Fruit fly (Drosophila melanogaster) whole organism, embryonic: ENCODE data around the gene CG14647.

ENCODE experiments used
- Abd-B ChIP-seq: fragments of 200-800 bp; sonication (Bioruptor generic); optimal IDR thresholded peaks from 2 replicates; lab custom pipeline; 2018; ENCODE audit warnings: missing biosample characterization, mild to moderate bottlenecking, missing genetic modification characterization, moderate library complexity
- Aef1 ChIP-seq: fragments of 200-800 bp; sonication (Bioruptor generic); IDR thresholded peaks from 3 replicates; pipeline ENCODE4 v1.3.6; 2022; ENCODE audit warnings: missing biosample characterization, missing genetic modification characterization
- Antp ChIP-seq: fragments of 200-800 bp; sonication (Bioruptor generic); optimal IDR thresholded peaks from 3 replicates; lab custom pipeline; 2016; ENCODE audit warnings: missing biosample characterization, missing genetic modification characterization
- Awh ChIP-seq: fragments of 200-800 bp; sonication (Bioruptor generic); IDR thresholded peaks from 2 replicates; pipeline ENCODE4, ENCODE4 v1.3.6; 2022; ENCODE audit warnings: missing biosample characterization, missing genetic modification characterization
- B-H1 ChIP-seq: fragments of 200-800 bp; sonication (Bioruptor generic); IDR thresholded peaks from 3 replicates; pipeline ENCODE4 v1.3.6; 2022; ENCODE audit warnings: missing biosample characterization, missing genetic modification characterization
- CG1024 ChIP-seq: fragments of 200-800 bp; sonication (Bioruptor generic); IDR thresholded peaks from 2 replicates; pipeline ENCODE4 v1.3.6; 2022; ENCODE audit warnings: missing biosample characterization, missing genetic modification characterization
- CG10274 ChIP-seq: fragments of 200-800 bp; sonication (Bioruptor generic); optimal IDR thresholded peaks from 3 replicates; lab custom pipeline; 2017; ENCODE audit warnings: missing biosample characterization, mild to moderate bottlenecking, missing genetic modification characterization
- CG11085 ChIP-seq: fragments of 200-800 bp; sonication (Bioruptor generic); IDR thresholded peaks from 2 replicates; pipeline ENCODE4 v1.3.6; 2022; ENCODE audit warnings: missing biosample characterization, missing genetic modification characterization
- CG12236 ChIP-seq: fragments of 200-800 bp; sonication (Bioruptor generic); optimal IDR thresholded peaks from 2 replicates; lab custom pipeline; 2016; ENCODE audit warnings: missing biosample characterization, missing genetic modification characterization
- CG14667 ChIP-seq: fragments of 200-800 bp; sonication (Bioruptor generic); IDR thresholded peaks from 2 replicates; pipeline ENCODE4 v1.3.6; 2022; ENCODE audit warnings: missing biosample characterization, missing genetic modification characterization
- CG14965 ChIP-seq: fragments of 200-800 bp; sonication (Bioruptor generic); optimal IDR thresholded peaks from 2 replicates; lab custom pipeline; 2016; ENCODE audit warnings: missing biosample characterization, missing genetic modification characterization, borderline replicate concordance
- CG17328 ChIP-seq: fragments of 200-800 bp; sonication (Bioruptor generic); IDR thresholded peaks from 2 replicates; pipeline ENCODE4 v1.3.6; 2022; ENCODE audit warnings: missing biosample characterization, missing genetic modification characterization
- CG17612 ChIP-seq: fragments of 200-800 bp; sonication (Bioruptor generic); IDR thresholded peaks from 2 replicates; pipeline ENCODE4 v1.3.6; 2022; ENCODE audit warnings: missing biosample characterization, missing genetic modification characterization
- CG17829 ChIP-seq: fragments of 200-800 bp; optimal IDR thresholded peaks from 2 replicates; lab custom pipeline; 2019; ENCODE audit warnings: missing biosample characterization, mild to moderate bottlenecking, missing genetic modification characterization, moderate library complexity
- CG33213 ChIP-seq: fragments of 200-800 bp; sonication (Bioruptor generic); optimal IDR thresholded peaks from 3 replicates; lab custom pipeline; 2016; ENCODE audit warnings: missing biosample characterization, missing genetic modification characterization
- CG34376 ChIP-seq: fragments of 200-800 bp; sonication (Bioruptor generic); optimal IDR thresholded peaks from 2 replicates; lab custom pipeline; 2018; ENCODE audit warnings: missing biosample characterization, mild to moderate bottlenecking, missing genetic modification characterization
- CG3838 ChIP-seq: fragments of 200-800 bp; sonication (Bioruptor generic); optimal IDR thresholded peaks from 3 replicates; lab custom pipeline; 2016; ENCODE audit warnings: missing biosample characterization, missing genetic modification characterization
- CG4328 ChIP-seq: fragments of 200-800 bp; sonication (Bioruptor generic); optimal IDR thresholded peaks from 3 replicates; lab custom pipeline; 2017; ENCODE audit warnings: missing biosample characterization, missing genetic modification reagents, missing genetic modification characterization
- CG6254 ChIP-seq: fragments of 200-800 bp; sonication (Bioruptor generic); optimal IDR thresholded peaks from 3 replicates; lab custom pipeline; 2017; ENCODE audit warnings: mild to moderate bottlenecking, missing biosample characterization, missing genetic modification reagents, missing genetic modification characterization
- CG6854 ChIP-seq: fragments of 200-800 bp; sonication (Bioruptor generic); optimal IDR thresholded peaks from 3 replicates; lab custom pipeline; 2017; ENCODE audit warnings: missing biosample characterization, mild to moderate bottlenecking, missing genetic modification characterization
- CG7271 ChIP-seq: fragments of 200-800 bp; sonication (Bioruptor generic); optimal IDR thresholded peaks from 2 replicates; lab custom pipeline; 2018; ENCODE audit warnings: missing biosample characterization, mild to moderate bottlenecking, missing genetic modification characterization, moderate library complexity
- CG9215 ChIP-seq: fragments of 200-800 bp; sonication (Bioruptor generic); IDR thresholded peaks from 2 replicates; pipeline ENCODE4 v1.3.6; 2022; ENCODE audit warnings: missing biosample characterization, missing genetic modification characterization
- CG9817 ChIP-seq: fragments of 200-800 bp; sonication (Bioruptor generic); optimal IDR thresholded peaks from 2 replicates; lab custom pipeline; 2018; ENCODE audit warnings: missing biosample characterization, mild to moderate bottlenecking, missing genetic modification characterization, moderate library complexity
- Dll ChIP-seq: fragments of 200-800 bp; sonication (Bioruptor generic); IDR thresholded peaks from 4 replicates; pipeline ENCODE4 v1.3.6; 2022; ENCODE audit warnings: missing biosample characterization, missing genetic modification characterization; ENCODE audit not compliant: partially characterized antibody
- Gsc ChIP-seq: fragments of 200-800 bp; sonication (Bioruptor generic); IDR thresholded peaks from 2 replicates; pipeline ENCODE4 v1.3.6; 2022; ENCODE audit warnings: missing biosample characterization, missing genetic modification characterization
- Gug ChIP-seq: fragments of 200-800 bp; sonication (Bioruptor generic); IDR thresholded peaks from 4 replicates; pipeline ENCODE4 v1.3.6; 2022; ENCODE audit warnings: missing biosample characterization, missing genetic modification characterization
- Lim3 ChIP-seq: fragments of 200-800 bp; sonication (Bioruptor generic); IDR thresholded peaks from 2 replicates; pipeline ENCODE4 v1.3.6; 2022; ENCODE audit warnings: missing biosample characterization, missing genetic modification characterization
- Mrtf ChIP-seq: fragments of 200-800 bp; sonication (Bioruptor generic); IDR thresholded peaks from 3 replicates; pipeline ENCODE4 v1.3.6; 2022; ENCODE audit warnings: missing biosample characterization, missing genetic modification characterization
- Ravus ChIP-seq: fragments of 200-800 bp; sonication (Bioruptor generic); IDR thresholded peaks from 2 replicates; pipeline ENCODE4 v1.3.6; 2022; ENCODE audit warnings: missing biosample characterization, missing genetic modification characterization
- ara ChIP-seq: fragments of 200-800 bp; sonication (Bioruptor generic); IDR thresholded peaks from 2 replicates; pipeline ENCODE4 v1.3.6; 2022; ENCODE audit warnings: missing biosample characterization, missing genetic modification characterization
- ase ChIP-seq: fragments of 200-800 bp; sonication (Bioruptor generic); IDR thresholded peaks from 3 replicates; pipeline ENCODE4 v1.3.6; 2022; ENCODE audit warnings: missing biosample characterization, missing genetic modification characterization
- ash1 ChIP-seq: fragments of 200-800 bp; sonication (Bioruptor generic); optimal IDR thresholded peaks from 2 replicates; lab custom pipeline; 2018; ENCODE audit warnings: missing biosample characterization, mild to moderate bottlenecking, missing genetic modification characterization
- br ChIP-seq: fragments of >200 bp; optimal IDR thresholded peaks from 2 replicates; lab custom pipeline; 2017
- chinmo ChIP-seq: fragments of 200-800 bp; sonication (Bioruptor generic); IDR thresholded peaks from 4 replicates; pipeline ENCODE4 v1.3.6; 2022; ENCODE audit warnings: missing biosample characterization, missing genetic modification characterization; ENCODE audit not compliant: partially characterized antibody
- chn ChIP-seq: fragments of 200-800 bp; sonication (Bioruptor generic); optimal IDR thresholded peaks from 2 replicates; lab custom pipeline; 2016; ENCODE audit warnings: missing biosample characterization, missing genetic modification characterization
- crp ChIP-seq, 2 experiments: fragments of 200-800 bp; sonication (Bioruptor generic); optimal IDR thresholded peaks; 2 replicates in 1 of 2; 3 replicates in 1 of 2; lab custom pipeline; 2017; ENCODE audit warnings: missing biosample characterization in 2 of 2, missing genetic modification characterization in 2 of 2, mild to moderate bottlenecking in 1 of 2, moderate library complexity in 1 of 2
- en ChIP-seq: fragments of 200-800 bp; sonication (Bioruptor generic); optimal IDR thresholded peaks from 2 replicates; lab custom pipeline; 2016; ENCODE audit warnings: missing biosample characterization, missing genetic modification characterization
- esg ChIP-seq: fragments of 200-800 bp; sonication (Bioruptor generic); conservative IDR thresholded peaks from 2 replicates; pipeline ENCODE4 v1.3.6; 2022; ENCODE audit warnings: missing biosample characterization, missing genetic modification characterization
- eyg ChIP-seq: fragments of 200-800 bp; sonication (Bioruptor generic); optimal IDR thresholded peaks from 3 replicates; lab custom pipeline; 2016; ENCODE audit warnings: missing biosample characterization, missing genetic modification characterization
- fd3F ChIP-seq: fragments of 200-800 bp; sonication (Bioruptor generic); optimal IDR thresholded peaks from 2 replicates; lab custom pipeline; 2018; ENCODE audit warnings: missing biosample characterization, mild to moderate bottlenecking, missing genetic modification characterization, moderate library complexity
- hb ChIP-seq: fragments of 200-800 bp; sonication (Bioruptor generic); IDR thresholded peaks from 3 replicates; pipeline ENCODE4 v1.3.6; 2022; ENCODE audit warnings: missing biosample characterization, missing genetic modification characterization; ENCODE audit not compliant: partially characterized antibody
- lilli ChIP-seq: fragments of 200-800 bp; sonication (Bioruptor generic); optimal IDR thresholded peaks from 3 replicates; lab custom pipeline; 2016; ENCODE audit warnings: missing biosample characterization, missing genetic modification characterization
- p53 ChIP-seq: fragments of 200-800 bp; sonication (Bioruptor generic); optimal IDR thresholded peaks from 2 replicates; lab custom pipeline; 2016; ENCODE audit warnings: missing biosample characterization, missing genetic modification characterization
- psq ChIP-seq: fragments of 200-800 bp; sonication (Bioruptor generic); optimal IDR thresholded peaks from 2 replicates; lab custom pipeline; 2017; ENCODE audit warnings: missing biosample characterization, missing genetic modification characterization
- schlank ChIP-seq: fragments of 200-800 bp; sonication (Bioruptor generic); optimal IDR thresholded peaks from 2 replicates; lab custom pipeline; 2018; ENCODE audit warnings: missing biosample characterization, mild to moderate bottlenecking, missing genetic modification characterization
- sens ChIP-seq: fragments of 200-800 bp; sonication (Bioruptor generic); peaks from one replicate; lab custom pipeline; 2016; ENCODE audit warnings: missing biosample characterization, missing genetic modification characterization
- slbo ChIP-seq: fragments of 200-800 bp; sonication (Bioruptor generic); IDR thresholded peaks from 2 replicates; pipeline ENCODE4 v1.3.6; 2022; ENCODE audit warnings: missing biosample characterization, missing genetic modification characterization
- stwl ChIP-seq: fragments of 200-800 bp; sonication (Bioruptor generic); optimal IDR thresholded peaks from 3 replicates; lab custom pipeline; 2018; ENCODE audit warnings: missing biosample characterization, mild to moderate bottlenecking, missing genetic modification characterization, moderate library complexity
- trh ChIP-seq: fragments of 200-800 bp; sonication (Bioruptor generic); optimal IDR thresholded peaks from 2 replicates; lab custom pipeline; 2016; ENCODE audit warnings: missing biosample characterization, missing genetic modification characterization
- tx ChIP-seq: fragments of 200-800 bp; sonication (Bioruptor generic); optimal IDR thresholded peaks from 2 replicates; lab custom pipeline; 2016; ENCODE audit warnings: missing biosample characterization, missing genetic modification characterization
- unpg ChIP-seq: fragments of 200-800 bp; sonication (Bioruptor generic); optimal IDR thresholded peaks from 3 replicates; lab custom pipeline; 2018; ENCODE audit warnings: missing biosample characterization, mild to moderate bottlenecking, missing genetic modification characterization, moderate library complexity
- usp ChIP-seq: fragments of >200 bp; optimal IDR thresholded peaks from 2 replicates; lab custom pipeline; 2017; ENCODE audit warnings: missing biosample characterization, missing genetic modification characterization
- vfl ChIP-seq: fragments of 200-800 bp; sonication (Bioruptor generic); optimal IDR thresholded peaks from 2 replicates; lab custom pipeline; 2016; ENCODE audit warnings: missing biosample characterization, missing genetic modification characterization
- z ChIP-seq: fragments of 200-800 bp; sonication (Bioruptor generic); IDR thresholded peaks from 3 replicates; pipeline ENCODE4 v1.3.6; 2022; ENCODE audit warnings: missing biosample characterization, missing genetic modification characterization

The CG14647 gene

DNA sequence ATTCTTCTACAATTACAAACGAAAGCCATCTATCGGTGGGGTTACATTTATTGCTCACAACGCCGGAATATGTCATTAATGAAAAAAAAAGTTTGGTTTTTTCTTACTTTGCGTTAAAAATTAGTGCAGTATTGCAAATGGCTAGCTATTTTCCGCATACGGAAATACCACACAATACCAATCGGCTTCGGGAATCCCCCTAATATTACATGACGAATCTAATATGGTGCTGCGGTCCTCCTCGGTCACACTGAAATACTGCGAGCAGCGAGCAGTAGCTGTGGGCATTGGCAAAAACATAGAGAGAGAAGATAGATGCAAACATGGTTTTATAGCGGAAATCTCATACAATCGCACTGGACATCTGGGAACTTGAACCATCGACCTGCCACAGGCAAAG is 12.8 kb upstream of the CG14647 start, which contains the start of gene tub (continued):
- TF ChIP-seq CG33213 (peak; percentile 14), chn (GFP tag; lab: Kevin White, UChicago) (peak; percentile 1), unpg (no peak), B-H1 (GFP tag; lab: Robert Waterston, UW) (no peak), CG9817 (tag; lab: Kevin White, UChicago) (no peak), CG11085 (GFP tag; lab: Robert Waterston, UW) (no peak), chinmo (GFP tag; lab: Robert Waterston, UW) (peak; percentile 68; the same call in 1 of the 4 replicates), CG17612 (GFP tag; lab: Robert Waterston, UW) (no peak), en (no peak), Ravus (no peak), CG7271 (tag; lab: Kevin White, UChicago) (no peak), Antp (peak; percentile 35), hb (GFP tag; lab: Robert Waterston, UW) (no peak), CG9215 (no peak), p53 (no peak), Gsc (GFP tag; lab: Robert Waterston, UW) (no peak), ash1 (GFP tag; lab: Kevin White, UChicago) (no peak), esg (GFP tag; lab: Robert Waterston, UW) (no peak), Abd-B (no peak), CG1024 (GFP tag; lab: Robert Waterston, UW) (peak; percentile 50; the same call in 1 of the 2 replicates), CG17328 (GFP tag; lab: Robert Waterston, UW) (0 out of 2 replicates have a peak, but pooled peaks have one; percentile 26), stwl (peak; percentile 73)

DNA sequence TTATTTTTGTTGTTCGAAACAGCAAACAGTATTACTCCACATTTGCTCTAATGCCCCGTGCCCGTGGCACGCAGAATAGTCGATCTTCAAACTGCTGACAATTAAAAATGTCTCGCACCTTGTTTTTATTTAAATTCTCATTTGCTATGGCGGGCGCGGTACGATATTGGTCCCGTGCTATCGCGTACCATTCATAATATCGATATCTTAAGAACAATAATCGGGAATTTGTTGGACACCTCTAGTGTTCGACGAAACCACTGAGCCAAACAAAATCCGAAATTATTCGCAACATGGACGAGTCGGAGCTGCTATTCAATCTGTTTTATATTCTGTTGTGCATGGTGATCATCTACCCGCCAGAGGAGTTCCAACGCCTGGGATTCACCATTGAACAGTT is 10.2 kb upstream of the CG14647 start, which contains the start of gene CG14646:
Gene CG14646, plus strand, starts transcription at position 234 of the 400 bp plus-strand sequence.
- TF ChIP-seq Lim3 (GFP tag; lab: Robert Waterston, UW) (no peak), CG14965 (GFP tag; lab: Kevin White, UChicago) (no peak), Aef1 (GFP tag; lab: Robert Waterston, UW) (no peak), CG6854 (GFP tag; lab: Kevin White, UChicago) (no peak), ara (GFP tag; lab: Robert Waterston, UW) (no peak), psq (no peak), Gug (GFP tag; lab: Robert Waterston, UW) (no peak), CG6254 (GFP tag; lab: Kevin White, UChicago) (no peak), Mrtf (no peak), sens (GFP tag; lab: Kevin White, UChicago) (peak; percentile 13), CG34376 (GFP tag; lab: Kevin White, UChicago) (no peak), eyg (GFP tag; lab: Kevin White, UChicago) (no peak), tx (GFP tag; lab: Kevin White, UChicago) (no peak), CG3838 (GFP tag; lab: Kevin White, UChicago) (no peak), fd3F (GFP tag; lab: Kevin White, UChicago) (no peak), schlank (no peak), lilli (GFP tag; lab: Kevin White, UChicago) (no peak), br (lab: Kevin White, UChicago) (no peak), crp (GFP tag; optimal IDR thresholded peaks at IDR 0.05; lab: Kevin White, UChicago) (no peak), CG14667 (no peak), CG17829 (peak; percentile 8), CG10274 (no peak), Dll (GFP tag; lab: Robert Waterston, UW) (peak; percentile 86), Awh (GFP tag; lab: Robert Waterston, UW) (no peak), CG4328 (GFP tag; lab: Kevin White, UChicago) (no peak), ase (GFP tag; lab: Robert Waterston, UW) (no peak), z (no peak), vfl (GFP tag; lab: Kevin White, UChicago) (no peak), slbo (GFP tag; lab: Robert Waterston, UW) (no peak), CG17328 (GFP tag; lab: Robert Waterston, UW) (no peak), CG12236 (no peak), trh (GFP tag; lab: Kevin White, UChicago) (no peak), usp (GFP tag; lab: Kevin White, UChicago) (no peak)
